Worm (Caenorhabditis elegans): ENCODE results near the gene pkhm-2.

pkhm-2 gene

DNA sequence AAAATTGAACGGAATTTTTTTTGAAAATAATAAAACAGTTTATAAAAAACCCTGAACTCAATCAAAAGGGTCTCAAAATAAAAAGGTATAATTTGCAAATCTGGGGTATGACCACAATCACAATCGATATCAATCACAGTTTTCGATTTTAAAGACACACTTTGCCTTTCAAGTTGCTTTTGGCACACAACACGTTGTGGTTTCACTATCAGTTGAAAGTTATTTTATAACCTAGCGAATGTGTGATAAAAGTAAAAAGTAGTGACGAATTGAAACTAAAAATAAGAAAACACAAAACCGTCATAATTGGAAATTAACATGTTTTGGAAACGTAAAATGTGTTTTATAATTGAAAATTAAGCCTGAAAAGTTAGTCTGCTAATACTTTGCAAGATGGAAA, 13.6 kb downstream of the pkhm-2 start (continued):
- TF ChIP-seq mxl-3 (GFP tag; optimal IDR thresholded peaks at IDR 0.05) (peak; percentile 11), tra-1 (GFP tag; IDR thresholded peaks at IDR 0.05) (no peak), zag-1 (tag; optimal IDR thresholded peaks at IDR 0.05) (no peak), lim-7 (GFP tag; IDR thresholded peaks at IDR 0.05) (no peak), mxl-2 (GFP tag; conservative IDR thresholded peaks at IDR 0.05) (no peak), F10B5.3 (tag; optimal IDR thresholded peaks at IDR 0.05) (no peak), vab-7 (GFP tag; IDR thresholded peaks at IDR 0.05) (no peak), F44E2.7 (GFP tag; IDR thresholded peaks at IDR 0.05) (no peak), dmd-6 (GFP tag; IDR thresholded peaks at IDR 0.05) (peak; percentile 71), ZK337.2 (GFP tag; IDR thresholded peaks at IDR 0.05) (no peak), madf-5 (GFP tag; IDR thresholded peaks at IDR 0.05) (no peak), fkh-10 (GFP tag; optimal IDR thresholded peaks at IDR 0.05) (no peak), php-3 (GFP tag; IDR thresholded peaks at IDR 0.05) (peak; percentile 68), saeg-2 (GFP tag; IDR thresholded peaks at IDR 0.05) (no peak), zip-2 (tag; optimal IDR thresholded peaks at IDR 0.05) (no peak), ztf-7 (tag; optimal IDR thresholded peaks at IDR 0.05) (no peak), nhr-48 (tag; optimal IDR thresholded peaks at IDR 0.05) (no peak), daf-16 (GFP tag; optimal IDR thresholded peaks at IDR 0.05) (no peak), daf-16 (tag; optimal IDR thresholded peaks at IDR 0.05) (peak; percentile 91), lin-1 (GFP tag; IDR thresholded peaks at IDR 0.05) (no peak), F49E8.2 (tag; optimal IDR thresholded peaks at IDR 0.05; ENCODE audit: borderline replicate concordance) (no peak), nhr-76 (tag; optimal IDR thresholded peaks at IDR 0.05) (no peak)

DNA sequence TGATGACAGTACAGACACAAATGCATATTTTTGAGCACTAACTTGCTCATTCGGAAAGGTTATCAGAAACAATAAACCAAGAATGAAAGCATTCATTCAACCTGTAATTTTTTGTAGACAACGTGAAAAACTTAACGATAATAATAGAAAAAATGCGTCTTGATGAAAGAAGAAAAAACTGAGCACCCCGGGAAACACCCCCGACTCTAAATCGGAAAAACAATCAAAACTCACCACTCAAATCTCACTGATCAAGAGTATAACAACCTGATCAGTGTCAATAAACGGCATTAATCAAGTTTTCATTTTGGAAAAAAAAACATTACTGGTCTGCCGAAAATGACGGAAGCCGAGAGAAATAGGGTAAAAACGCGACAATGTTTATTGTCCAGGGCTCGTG, 15.1 kb downstream of the pkhm-2 start, which contains the start of gene T10B10.8:
Gene T10B10.8, minus strand, starts transcription at position 101 of the 400 bp plus-strand sequence.
- TF ChIP-seq daf-12 (tag; optimal IDR thresholded peaks at IDR 0.05) (no peak), pqm-1 (tag; optimal IDR thresholded peaks at IDR 0.05) (no peak), hif-1 (tag; optimal IDR thresholded peaks at IDR 0.05) (no peak), sdz-12 (GFP tag; optimal IDR thresholded peaks at IDR 0.05) (no peak), tag-97 (GFP tag; IDR thresholded peaks at IDR 0.05) (no peak), duxl-1 (tag; optimal IDR thresholded peaks at IDR 0.05; ENCODE audit: poor library complexity) (no peak), ztf-11 (tag; optimal IDR thresholded peaks at IDR 0.05) (no peak), pha-4 (GFP tag; IDR thresholded peaks at IDR 0.05) (no peak), pha-4 (tag; optimal IDR thresholded peaks at IDR 0.05) (no peak), egl-27 (tag; optimal IDR thresholded peaks at IDR 0.05) (no peak), dmd-8 (GFP tag; IDR thresholded peaks at IDR 0.05) (no peak), vab-7 (GFP tag; IDR thresholded peaks at IDR 0.05) (no peak), nhr-25 (tag; optimal IDR thresholded peaks at IDR 0.05; ENCODE audit: borderline replicate concordance, insufficient read depth) (no peak), ctbp-1 (GFP tag; IDR thresholded peaks at IDR 0.05) (no peak), ceh-20 (GFP tag; IDR thresholded peaks at IDR 0.05) (no peak), ZK546.5 (tag; optimal IDR thresholded peaks at IDR 0.05) (no peak), snpc-1.2 (GFP tag; IDR thresholded peaks at IDR 0.05) (no peak), mxl-3 (GFP tag; optimal IDR thresholded peaks at IDR 0.05) (no peak)

DNA sequence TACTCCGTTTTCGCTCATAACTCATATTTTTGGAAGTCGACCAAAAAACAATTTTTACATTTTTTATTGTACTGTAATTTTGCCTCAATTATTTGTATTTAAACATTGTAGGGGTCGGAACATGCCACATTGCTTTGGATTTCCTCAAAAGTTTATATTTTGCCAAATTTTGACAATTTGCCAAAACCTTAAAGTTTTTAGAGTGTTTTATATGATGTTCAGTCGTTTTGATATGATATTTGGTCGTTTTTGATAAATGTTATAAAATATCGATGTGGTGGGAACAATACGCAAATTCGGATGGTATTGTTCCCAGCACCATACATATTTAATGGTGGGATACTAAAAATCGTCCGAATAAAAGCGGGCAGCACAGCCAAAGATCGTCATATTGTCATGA, 17.2 kb downstream of the pkhm-2 start, which contains the start of gene T10B10.9:
Gene T10B10.9, plus strand, starts transcription at position 301 of the 400 bp plus-strand sequence.
- TF ChIP-seq php-3 (GFP tag; IDR thresholded peaks at IDR 0.05) (no peak), fos-1 (tag; optimal IDR thresholded peaks at IDR 0.05) (no peak), Y105C5A.15 (GFP tag; IDR thresholded peaks at IDR 0.05) (no peak), daf-12 (tag; optimal IDR thresholded peaks at IDR 0.05) (no peak), skn-1 (tag; optimal IDR thresholded peaks at IDR 0.05) (no peak), nhr-76 (tag; optimal IDR thresholded peaks at IDR 0.05) (no peak), lin-38 (GFP tag; IDR thresholded peaks at IDR 0.05) (no peak), dpl-1 (GFP tag; optimal IDR thresholded peaks at IDR 0.05) (no peak), F26F4.8 (GFP tag; conservative IDR thresholded peaks at IDR 0.05) (no peak), R02D3.7 (tag; optimal IDR thresholded peaks at IDR 0.05) (no peak), Y5F2A.4 (GFP tag; optimal IDR thresholded peaks at IDR 0.05) (no peak), lim-7 (GFP tag; IDR thresholded peaks at IDR 0.05) (no peak), aha-1 (tag) (no peak), hif-1 (tag; optimal IDR thresholded peaks at IDR 0.05) (no peak), fkh-10 (GFP tag; optimal IDR thresholded peaks at IDR 0.05) (no peak), egl-27 (tag; optimal IDR thresholded peaks at IDR 0.05) (no peak), arid-1 (GFP tag; conservative IDR thresholded peaks at IDR 0.05) (no peak), T20F7.1 (GFP tag; optimal IDR thresholded peaks at IDR 0.05) (no peak), nhr-41 (GFP tag; IDR thresholded peaks at IDR 0.05) (no peak), madf-5 (GFP tag; IDR thresholded peaks at IDR 0.05) (no peak)
